Worm (Caenorhabditis elegans) whole organism, young adult: Measurements from ENCODE around the gene his-18.

Experiments
- T26A5.8 ChIP-seq: sonication (generic microtip); optimal IDR thresholded peaks from 2 replicates; lab custom pipeline; 2016; ENCODE audit warnings: missing genetic modification characterization, missing compliant biosample characterization
- attf-3 ChIP-seq: fragments of 200-800 bp; sonication (Bioruptor generic); conservative IDR thresholded peaks from 2 replicates; pipeline ENCODE4 v1.3.6; 2022; ENCODE audit warnings: missing genetic modification reagents, missing genetic modification characterization, missing compliant biosample characterization
- attf-5 ChIP-seq: fragments of 200-800 bp; sonication (Bioruptor generic); optimal IDR thresholded peaks from 2 replicates; lab custom pipeline; 2018; ENCODE audit warnings: mild to moderate bottlenecking, missing genetic modification characterization, missing compliant biosample characterization
- ceh-40 ChIP-seq: fragments of 200-800 bp; sonication (Bioruptor generic); IDR thresholded peaks from 2 replicates; pipeline ENCODE4 v1.3.6; 2022; ENCODE audit warnings: missing genetic modification characterization, missing compliant biosample characterization
- ets-4 ChIP-seq: fragments of 200-800 bp; sonication (Bioruptor generic); optimal IDR thresholded peaks from 2 replicates; lab custom pipeline; 2018; ENCODE audit warnings: mild to moderate bottlenecking, missing genetic modification characterization, missing compliant biosample characterization
- him-1 ChIP-seq: sonication (generic microtip); optimal IDR thresholded peaks from 2 replicates; lab custom pipeline; 2016; ENCODE audit warnings: missing genotype, missing genetic modification reagents, missing genetic modification characterization, missing compliant biosample characterization
- lin-54 ChIP-seq: fragments of 200-800 bp; sonication (Bioruptor generic); optimal IDR thresholded peaks from 2 replicates; lab custom pipeline; 2018; ENCODE audit warnings: mild to moderate bottlenecking, missing genetic modification characterization, missing compliant biosample characterization
- madf-8 ChIP-seq: fragments of 200-800 bp; sonication (Bioruptor generic); conservative IDR thresholded peaks from 2 replicates; pipeline ENCODE4 v1.3.6; 2022; ENCODE audit warnings: missing genetic modification reagents, missing genetic modification characterization, missing compliant biosample characterization
- pbrm-1 ChIP-seq: fragments of 200-800 bp; sonication (Bioruptor generic); IDR thresholded peaks from 2 replicates; pipeline ENCODE4 v1.3.6; 2022; ENCODE audit warnings: missing genetic modification reagents, missing genetic modification characterization, missing compliant biosample characterization
- pha-4 ChIP-seq: fragments of 150-350 bp; sonication (generic microtip); optimal IDR thresholded peaks from 2 replicates; lab custom pipeline; 2014; ENCODE audit warnings: missing biosample characterization, missing genetic modification reagents, missing genetic modification characterization
- rcor-1 ChIP-seq: fragments of 200-800 bp; sonication (Bioruptor generic); IDR thresholded peaks from 2 replicates; pipeline ENCODE4 v1.3.6; 2022; ENCODE audit warnings: missing genetic modification reagents, missing genetic modification characterization, missing compliant biosample characterization
- snpc-4 ChIP-seq, 5 experiments: fragments of 150-350 bp in 1 of 5; sonication (generic microtip) in 4 of 5; optimal IDR thresholded peaks; 2 replicates each; lab custom pipeline; 2014 to 2018; ENCODE audit warnings: missing genetic modification characterization in 5 of 5, missing biosample characterization in 3 of 5, antibody characterized with exemption in 2 of 5, mild to moderate bottlenecking in 2 of 5, missing compliant biosample characterization in 2 of 5, missing genotype in 2 of 5, moderate library complexity in 2 of 5, missing genetic modification reagents in 1 of 5
- somi-1 ChIP-seq: fragments of 200-800 bp; sonication (Bioruptor generic); optimal IDR thresholded peaks from 2 replicates; lab custom pipeline; 2018; ENCODE audit warnings: mild to moderate bottlenecking, missing genetic modification characterization, missing compliant biosample characterization
- unc-62 ChIP-seq: fragments of 150-350 bp; optimal IDR thresholded peaks from 2 replicates; lab custom pipeline; 2014; ENCODE audit warnings: missing biosample characterization, missing genetic modification reagents, missing genetic modification characterization

DNA sequence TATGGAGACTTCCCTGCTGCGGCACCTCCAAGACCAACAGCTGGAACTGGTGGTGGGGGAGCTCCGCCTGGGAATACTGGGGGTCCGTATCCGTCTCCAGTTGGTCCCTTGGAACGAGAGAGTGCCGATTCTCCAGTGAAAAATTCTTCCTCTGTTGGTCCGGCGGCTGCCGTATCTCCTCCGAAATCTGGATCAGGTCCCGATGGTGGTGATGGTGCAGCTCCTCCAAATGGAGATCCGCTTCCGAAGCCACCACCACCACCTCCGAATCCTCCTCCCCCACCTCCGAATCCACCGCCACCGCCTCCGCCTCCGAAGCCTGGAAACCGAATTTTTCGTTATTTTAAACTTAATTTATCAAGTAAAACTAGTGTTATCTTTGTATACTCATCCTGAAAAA lies 42.4 kb downstream of the his-18 start:
- TF ChIP-seq attf-3 (GFP tag; lab: Robert Waterston, UW) (no peak), unc-62 (GFP tag; lab: Kevin White, UChicago) (no peak), rcor-1 (no peak), ets-4 (GFP tag; lab: Kevin White, UChicago) (no peak), ceh-40 (GFP tag; lab: Robert Waterston, UW) (no peak), pbrm-1 (GFP tag; lab: Robert Waterston, UW) (no peak), lin-54 (GFP tag; lab: Kevin White, UChicago) (no peak), madf-8 (no peak), attf-5 (GFP tag; lab: Kevin White, UChicago) (no peak), T26A5.8 (tag; lab: Kevin White, UChicago) (no peak), pha-4 (no peak), snpc-4 (GFP tag; optimal IDR thresholded peaks at IDR 0.05; lab: Kevin White, UChicago) (no peak), snpc-4 (tag; optimal IDR thresholded peaks at IDR 0.05; lab: Kevin White, UChicago) (no peak), him-1 (no peak), somi-1 (GFP tag; lab: Kevin White, UChicago) (no peak)
